Fruit fly (Drosophila melanogaster) whole organism, wandering third instar larva: Measurements from ENCODE around the gene RagA-B.

Experiments used
- Abd-B ChIP-seq: fragments of >200 bp; optimal IDR thresholded peaks from 2 replicates; lab custom pipeline; 2017; ENCODE audit warnings: missing biosample characterization, missing genetic modification characterization
- CG32264 ChIP-seq: fragments of 200-800 bp; sonication (Bioruptor generic); optimal IDR thresholded peaks from 2 replicates; lab custom pipeline; 2016; ENCODE audit warnings: missing biosample characterization, missing genetic modification characterization
- CG9705 ChIP-seq: fragments of 200-800 bp; sonication (Bioruptor generic); optimal IDR thresholded peaks from 2 replicates; lab custom pipeline; 2018; ENCODE audit warnings: missing biosample characterization, mild to moderate bottlenecking, missing genetic modification characterization
- CrebA ChIP-seq: fragments of 200-800 bp; sonication (Bioruptor generic); optimal IDR thresholded peaks from 2 replicates; lab custom pipeline; 2016; ENCODE audit warnings: missing biosample characterization, mild to moderate bottlenecking, missing genetic modification characterization, borderline replicate concordance
- Dfd ChIP-seq: fragments of >200 bp; optimal IDR thresholded peaks from 2 replicates; lab custom pipeline; 2017; ENCODE audit warnings: missing biosample characterization, missing genetic modification characterization
- Dif ChIP-seq: fragments of 200-275, 200-300 bp; sonication (Bioruptor generic); optimal IDR thresholded peaks from 2 replicates; lab custom pipeline; 2018; ENCODE audit warnings: missing biosample characterization, missing genetic modification characterization; ENCODE audit not compliant: partially characterized antibody
- GATAd ChIP-seq: sonication (Bioruptor generic); optimal IDR thresholded peaks from 2 replicates; lab custom pipeline; 2016; ENCODE audit warnings: missing biosample characterization, missing genetic modification characterization
- HLH106 ChIP-seq: fragments of 200-800 bp; optimal IDR thresholded peaks from 3 replicates; lab custom pipeline; 2019; ENCODE audit warnings: missing biosample characterization, mild to moderate bottlenecking, missing genetic modification characterization, moderate library complexity
- Hnf4 ChIP-seq: fragments of 200-800 bp; sonication (Bioruptor generic); optimal IDR thresholded peaks from 2 replicates; lab custom pipeline; 2016; ENCODE audit warnings: missing biosample characterization, mild to moderate bottlenecking, missing genetic modification characterization
- Hr78 ChIP-seq: fragments of >200 bp; optimal IDR thresholded peaks from 2 replicates; lab custom pipeline; 2017; ENCODE audit warnings: missing biosample characterization, missing genetic modification characterization
- Hr83 ChIP-seq: fragments of 200-300 bp; sonication (Bioruptor generic); optimal IDR thresholded peaks from 2 replicates; lab custom pipeline; 2016; ENCODE audit warnings: missing biosample characterization, mild to moderate bottlenecking, missing genetic modification characterization, moderate library complexity; ENCODE audit not compliant: poor library complexity, severe bottlenecking
- Jra ChIP-seq: sonication (Bioruptor generic); optimal IDR thresholded peaks from 2 replicates; lab custom pipeline; 2016; ENCODE audit warnings: missing biosample characterization, missing genetic modification characterization
- Mio ChIP-seq: sonication (Bioruptor generic); optimal IDR thresholded peaks from 2 replicates; lab custom pipeline; 2016; ENCODE audit warnings: missing biosample characterization, missing genetic modification characterization
- Myc ChIP-seq: fragments of >200 bp; optimal IDR thresholded peaks from 2 replicates; lab custom pipeline; 2017
- N ChIP-seq: fragments of >200 bp; optimal IDR thresholded peaks from 2 replicates; lab custom pipeline; 2018; ENCODE audit warnings: missing biosample characterization, missing external identifiers, missing genetic modification characterization
- OdsH ChIP-seq: fragments of 200-800 bp; sonication (Bioruptor generic); optimal IDR thresholded peaks from 2 replicates; lab custom pipeline; 2016; ENCODE audit warnings: missing biosample characterization, mild to moderate bottlenecking, missing genetic modification characterization
- Rel ChIP-seq, 2 experiments: fragments of 200-800 bp; sonication (Bioruptor generic) in 1 of 2; optimal IDR thresholded peaks; 2 replicates in 1 of 2; 3 replicates in 1 of 2; lab custom pipeline; 2016 to 2019; ENCODE audit warnings: mild to moderate bottlenecking in 2 of 2, missing biosample characterization in 2 of 2, missing genetic modification characterization in 2 of 2, moderate library complexity in 1 of 2
- Sp1 ChIP-seq: fragments of 200-800 bp; sonication (Bioruptor generic); optimal IDR thresholded peaks from 3 replicates; lab custom pipeline; 2019; ENCODE audit warnings: missing biosample characterization, mild to moderate bottlenecking, missing genetic modification characterization, moderate library complexity
- Vsx2 ChIP-seq: fragments of 200-300, 225-300 bp; sonication (Bioruptor generic); optimal IDR thresholded peaks from 2 replicates; lab custom pipeline; 2018; ENCODE audit warnings: missing biosample characterization, missing genetic modification characterization; ENCODE audit not compliant: partially characterized antibody
- br ChIP-seq: fragments of 200-800 bp; sonication (Bioruptor generic); optimal IDR thresholded peaks from 2 replicates; lab custom pipeline; 2016; ENCODE audit warnings: missing biosample characterization, missing genetic modification characterization
- brk ChIP-seq: fragments of 200-800 bp; sonication (Bioruptor generic); optimal IDR thresholded peaks from 2 replicates; lab custom pipeline; 2016; ENCODE audit warnings: missing biosample characterization, mild to moderate bottlenecking, missing genetic modification characterization
- dl ChIP-seq, 2 experiments: fragments of 175-275, 200-275 bp in 1 of 2; fragments of 200-275 bp in 1 of 2; sonication (Bioruptor generic); optimal IDR thresholded peaks; lab custom pipeline; 2018; ENCODE audit warnings: mild to moderate bottlenecking in 2 of 2, missing biosample characterization in 2 of 2, missing genetic modification characterization in 2 of 2, moderate library complexity in 2 of 2; ENCODE audit not compliant: partially characterized antibody in 2 of 2, insufficient read depth in 1 of 2
- dmrt93B ChIP-seq: fragments of 200-800 bp; sonication (Bioruptor generic); optimal IDR thresholded peaks from 2 replicates; lab custom pipeline; 2018; ENCODE audit warnings: missing biosample characterization, mild to moderate bottlenecking, missing genetic modification characterization
- dsf ChIP-seq: sonication (Bioruptor generic); optimal IDR thresholded peaks from 2 replicates; lab custom pipeline; 2016; ENCODE audit warnings: missing biosample characterization, missing genetic modification characterization, borderline replicate concordance
- ey ChIP-seq: fragments of 200-800 bp; sonication (Bioruptor generic); optimal IDR thresholded peaks from 2 replicates; lab custom pipeline; 2016; ENCODE audit warnings: missing biosample characterization, missing genetic modification characterization
- foxo ChIP-seq, 2 experiments: fragments of 200-800 bp; sonication (Bioruptor generic); optimal IDR thresholded peaks; 2 replicates in 1 of 2; 3 replicates in 1 of 2; lab custom pipeline; 2016 to 2017; ENCODE audit warnings: missing biosample characterization in 2 of 2, missing genetic modification characterization in 2 of 2
- fru ChIP-seq: fragments of 200-800 bp; sonication (Bioruptor generic); optimal IDR thresholded peaks from 3 replicates; lab custom pipeline; 2016; ENCODE audit warnings: missing biosample characterization, mild to moderate bottlenecking, missing genetic modification characterization
- h ChIP-seq: fragments of 200-800 bp; sonication (Bioruptor generic); optimal IDR thresholded peaks from 3 replicates; lab custom pipeline; 2016; ENCODE audit warnings: missing biosample characterization, mild to moderate bottlenecking, missing genetic modification characterization
- jim ChIP-seq: fragments of 175-275, 200-325 bp; sonication (Bioruptor generic); optimal IDR thresholded peaks from 2 replicates; lab custom pipeline; 2016; ENCODE audit warnings: missing biosample characterization, mild to moderate bottlenecking, missing genetic modification characterization
- lola ChIP-seq: fragments of >200 bp; optimal IDR thresholded peaks from 2 replicates; lab custom pipeline; 2017; ENCODE audit warnings: missing biosample characterization, missing genetic modification characterization
- pan ChIP-seq: fragments of >200 bp; optimal IDR thresholded peaks from 2 replicates; lab custom pipeline; 2017
- psq ChIP-seq: fragments of 200-800 bp; sonication (Bioruptor generic); optimal IDR thresholded peaks from 3 replicates; lab custom pipeline; 2017; ENCODE audit warnings: missing biosample characterization, mild to moderate bottlenecking, missing genetic modification characterization, moderate library complexity
- rgr ChIP-seq: fragments of 200-800 bp; sonication (Bioruptor generic); optimal IDR thresholded peaks from 3 replicates; lab custom pipeline; 2016; ENCODE audit warnings: missing biosample characterization, mild to moderate bottlenecking, missing genetic modification characterization
- sage ChIP-seq: fragments of 200-800 bp; sonication (Bioruptor generic); optimal IDR thresholded peaks from 2 replicates; lab custom pipeline; 2016; ENCODE audit warnings: missing biosample characterization, mild to moderate bottlenecking, missing genetic modification characterization
- sv ChIP-seq: fragments of 200-800 bp; sonication (Bioruptor generic); optimal IDR thresholded peaks from 3 replicates; lab custom pipeline; 2016; ENCODE audit warnings: missing biosample characterization, missing genetic modification characterization
- tai ChIP-seq: sonication (Bioruptor generic); optimal IDR thresholded peaks from 2 replicates; lab custom pipeline; 2016; ENCODE audit warnings: missing biosample characterization, missing genetic modification characterization
- usp ChIP-seq: fragments of >200 bp; optimal IDR thresholded peaks from 2 replicates; lab custom pipeline; 2017; ENCODE audit warnings: missing biosample characterization, missing genetic modification characterization
- woc ChIP-seq: sonication (Bioruptor generic); optimal IDR thresholded peaks from 2 replicates; lab custom pipeline; 2016; ENCODE audit warnings: missing biosample characterization, mild to moderate bottlenecking, missing genetic modification characterization

RagA-B gene

DNA sequence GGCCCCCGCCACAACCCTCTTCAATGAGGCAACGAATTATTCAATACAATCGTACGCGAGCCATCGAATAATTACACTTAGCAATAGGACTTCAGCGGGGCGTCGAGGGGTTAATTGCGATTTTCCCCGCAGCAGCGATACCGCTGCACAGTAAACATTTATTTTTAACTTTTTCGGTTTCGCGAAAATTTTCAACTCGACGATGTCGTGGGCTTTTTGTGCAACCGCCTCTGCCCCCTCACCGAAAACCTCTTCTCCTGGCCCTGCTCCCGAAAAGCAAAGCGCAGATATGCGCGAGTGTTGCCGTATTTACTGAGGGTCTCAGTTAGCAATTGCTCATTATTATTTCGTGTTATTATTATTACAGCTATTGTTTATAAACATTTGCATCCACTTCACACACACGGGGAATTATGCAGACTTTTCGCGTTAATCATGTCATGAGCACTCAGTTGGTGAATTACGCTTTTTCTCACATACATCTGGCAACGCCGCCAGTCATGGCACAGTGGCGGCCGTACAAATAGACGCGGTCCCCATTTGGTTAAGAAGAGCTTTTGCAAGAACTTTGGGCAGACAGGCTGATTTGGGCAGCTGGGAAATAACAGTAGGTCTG is 29.8 kb upstream of the RagA-B start:
- TF ChIP-seq pan (lab: Kevin White, UChicago), result no peak
- TF ChIP-seq Vsx2 (GFP tag; lab: Kevin White, UChicago), result no peak
- TF ChIP-seq sage (GFP tag; lab: Kevin White, UChicago), result no peak
- TF ChIP-seq tai, result no peak
- TF ChIP-seq Dfd (GFP tag; lab: Kevin White, UChicago), result no peak
- TF ChIP-seq N (GFP tag; lab: Kevin White, UChicago), result no peak
- TF ChIP-seq rgr (GFP tag; lab: Kevin White, UChicago), result peak; percentile 59
- TF ChIP-seq Dif (GFP tag; lab: Kevin White, UChicago), result no peak
- TF ChIP-seq dl (GFP tag; optimal IDR thresholded peaks at IDR 0.05; lab: Kevin White, UChicago; ENCODE audit: insufficient read depth in 1 of 2, partially characterized antibody in 2 of 2), result no peak
- no peak for TF ChIP-seq brk (GFP tag; lab: Kevin White, UChicago)
- TF ChIP-seq foxo (GFP tag; optimal IDR thresholded peaks at IDR 0.05; lab: Kevin White, UChicago), result peak; percentile 31 to 78
- TF ChIP-seq GATAd, result no peak
- peak; percentile 84 for TF ChIP-seq psq
- no peak for TF ChIP-seq jim (GFP tag; lab: Kevin White, UChicago)
- TF ChIP-seq sv (GFP tag; lab: Kevin White, UChicago), result no peak
- TF ChIP-seq dmrt93B (GFP tag; lab: Kevin White, UChicago), result no peak
- no peak for TF ChIP-seq br (GFP tag; lab: Kevin White, UChicago)
- TF ChIP-seq dsf (GFP tag; lab: Kevin White, UChicago), result no peak
- TF ChIP-seq Abd-B (GFP tag; lab: Kevin White, UChicago), result no peak
- peak; percentile 25 for TF ChIP-seq CG9705 (GFP tag; lab: Kevin White, UChicago)
- no peak for TF ChIP-seq usp (GFP tag; lab: Kevin White, UChicago)
- TF ChIP-seq Jra, result peak; percentile 53
- no peak for TF ChIP-seq lola (GFP tag; lab: Kevin White, UChicago)
- TF ChIP-seq OdsH (GFP tag; lab: Kevin White, UChicago), result peak; percentile 65
- TF ChIP-seq ey, result peak; percentile 82
- TF ChIP-seq Rel (GFP tag; optimal IDR thresholded peaks at IDR 0.05; lab: Kevin White, UChicago), result no peak
- peak; percentile 98 for TF ChIP-seq Rel (tag; optimal IDR thresholded peaks at IDR 0.05; lab: Kevin White, UChicago)
- no peak for TF ChIP-seq Hr78 (GFP tag; lab: Kevin White, UChicago)
- peak; percentile 74 for TF ChIP-seq fru (GFP tag; lab: Kevin White, UChicago)
- no peak for TF ChIP-seq woc (GFP tag; lab: Kevin White, UChicago)
- no peak for TF ChIP-seq Hnf4
- no peak for TF ChIP-seq CrebA
- TF ChIP-seq HLH106, result peak; percentile 63
- TF ChIP-seq h (GFP tag; lab: Kevin White, UChicago), result peak; percentile 81
- TF ChIP-seq Mio (GFP tag; lab: Kevin White, UChicago), result no peak
- no peak for TF ChIP-seq Myc (lab: Kevin White, UChicago)
- TF ChIP-seq Hr83 (GFP tag; lab: Kevin White, UChicago), result peak; percentile 14
- TF ChIP-seq Sp1 (GFP tag; lab: Kevin White, UChicago), result peak; percentile 65
- peak; percentile 39 for TF ChIP-seq CG32264 (GFP tag; lab: Kevin White, UChicago)

- TF ChIP-seq dmrt93B (GFP tag; lab: Kevin White, UChicago) (no peak), pan (lab: Kevin White, UChicago) (no peak), Jra (no peak), woc (GFP tag; lab: Kevin White, UChicago) (no peak), OdsH (GFP tag; lab: Kevin White, UChicago) (no peak), Mio (GFP tag; lab: Kevin White, UChicago) (no peak), Myc (lab: Kevin White, UChicago) (no peak), GATAd (no peak), fru (GFP tag; lab: Kevin White, UChicago) (no peak), N (GFP tag; lab: Kevin White, UChicago) (no peak), Abd-B (GFP tag; lab: Kevin White, UChicago) (no peak), Vsx2 (GFP tag; lab: Kevin White, UChicago) (no peak), tai (no peak), usp (GFP tag; lab: Kevin White, UChicago) (no peak), psq (no peak), Hr78 (GFP tag; lab: Kevin White, UChicago) (no peak), sage (GFP tag; lab: Kevin White, UChicago) (no peak), CG9705 (GFP tag; lab: Kevin White, UChicago) (no peak), dsf (GFP tag; lab: Kevin White, UChicago) (no peak), dl (GFP tag; optimal IDR thresholded peaks at IDR 0.05; lab: Kevin White, UChicago; ENCODE audit: insufficient read depth in 1 of 2, partially characterized antibody in 2 of 2) (no peak)
These were observed 27.6 kb upstream of the RagA-B start for dm6 chr3R:9011708-9012107.
